Worm (Caenorhabditis elegans): ENCODE data around the gene adal-1.
A peak's percentile ranks its signal among the peaks of the same experiment; 100 is the strongest.

adal-1 gene

DNA sequence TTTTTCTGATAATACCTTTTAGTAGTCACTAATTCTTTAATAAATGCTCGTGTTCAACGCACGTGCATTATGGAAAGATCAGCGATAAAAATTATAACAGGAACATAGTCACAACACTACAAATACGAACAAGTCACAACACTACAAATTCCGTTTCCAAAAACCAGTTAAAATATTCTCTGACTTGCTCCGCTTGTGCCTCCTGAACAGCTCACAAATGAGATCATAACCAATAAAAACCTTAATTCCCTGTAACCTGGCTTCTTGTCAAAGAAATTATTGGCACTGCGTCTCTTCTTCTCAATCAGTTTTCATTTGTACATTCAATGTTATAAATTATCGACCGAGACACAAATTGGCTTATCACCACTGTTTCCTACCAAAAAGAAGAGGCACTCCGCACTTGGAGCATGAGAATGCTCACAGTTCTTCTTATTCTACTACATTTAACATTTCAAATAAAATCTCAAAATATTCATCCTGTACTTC is 26.0 kb upstream of the adal-1 start, which contains the start of gene B0252.1:
TSS of gene B0252.1 (plus strand) at position 318 of the 489 bp plus-strand sequence.
- TF ChIP-seq fkh-10 (GFP tag; optimal IDR thresholded peaks at IDR 0.05) (no peak), zip-4 (GFP tag; optimal IDR thresholded peaks at IDR 0.05) (no peak), hlh-17 (GFP tag; optimal IDR thresholded peaks at IDR 0.05; ENCODE audit: borderline replicate concordance) (no peak), unc-130 (tag; optimal IDR thresholded peaks at IDR 0.05) (no peak), nhr-76 (tag; optimal IDR thresholded peaks at IDR 0.05) (no peak), nhr-20 (tag; optimal IDR thresholded peaks at IDR 0.05) (no peak), ama-1 (optimal IDR thresholded peaks at IDR 0.05) (no peak), lin-35 (GFP tag; optimal IDR thresholded peaks at IDR 0.05) (no peak), irx-1 (tag; optimal IDR thresholded peaks at IDR 0.05) (no peak), nhr-12 (tag; optimal IDR thresholded peaks at IDR 0.05) (no peak), C34B4.2 (tag; optimal IDR thresholded peaks at IDR 0.05) (no peak), tbx-2 (tag; optimal IDR thresholded peaks at IDR 0.05) (no peak), egl-27 (tag; optimal IDR thresholded peaks at IDR 0.05) (no peak), unc-30 (tag; optimal IDR thresholded peaks at IDR 0.05) (no peak), snpc-4 (tag; optimal IDR thresholded peaks at IDR 0.05) (no peak), nhr-19 (GFP tag; conservative IDR thresholded peaks at IDR 0.05) (no peak), nhr-11 (tag; optimal IDR thresholded peaks at IDR 0.05) (no peak), skn-1 (tag; optimal IDR thresholded peaks at IDR 0.05) (no peak), nhr-47 (tag; optimal IDR thresholded peaks at IDR 0.05) (no peak)

DNA sequence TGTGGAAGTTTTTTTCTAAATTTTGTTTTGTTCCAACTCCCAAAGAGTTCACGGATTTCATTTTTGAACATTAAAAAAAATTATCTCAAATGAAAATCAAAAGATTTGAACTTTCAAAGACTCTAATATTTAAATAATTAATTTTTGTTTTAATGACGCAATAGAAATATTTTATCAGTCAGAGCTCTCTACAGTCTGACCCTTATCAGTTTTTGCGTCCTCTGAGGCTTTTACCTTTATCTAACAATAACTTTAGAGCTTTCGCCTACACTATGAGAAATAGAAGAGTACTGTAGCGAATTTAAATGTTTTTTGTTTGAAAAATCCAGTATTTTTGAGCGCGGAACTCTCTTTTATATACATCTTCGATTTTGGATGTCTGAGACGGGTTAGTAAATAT is 25.4 kb upstream of the adal-1 start, which contains the start of gene B0252.5:
TSS of gene B0252.5 (minus strand) at position 17 of the 400 bp plus-strand sequence.
- TF ChIP-seq elt-2 (tag; optimal IDR thresholded peaks at IDR 0.05): peak; percentile 32
- no peak for TF ChIP-seq ces-1 (GFP tag; optimal IDR thresholded peaks at IDR 0.05)

DNA sequence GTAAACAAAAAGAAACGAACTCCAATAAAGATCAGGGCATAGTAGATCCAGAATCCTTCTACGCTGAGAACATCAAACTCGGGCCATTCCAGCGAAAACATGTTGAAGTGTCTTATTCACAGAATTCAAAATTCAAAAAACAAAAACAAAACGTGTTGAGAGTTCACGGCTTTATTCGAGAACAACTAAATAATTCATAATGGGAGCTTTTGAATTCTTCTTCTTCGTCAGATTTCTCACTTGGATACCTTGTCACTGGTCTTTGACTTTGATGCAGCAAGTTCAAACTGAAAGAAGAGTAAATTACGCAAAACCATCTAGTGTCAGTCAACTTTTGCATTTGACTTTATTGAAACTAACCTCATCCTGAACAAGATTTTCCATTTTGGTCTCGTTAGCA is 24.3 kb upstream of the adal-1 start, which contains the start of gene B0252.11:
TSS of gene B0252.11 (minus strand) at position 101 of the 400 bp plus-strand sequence.
- TF ChIP-seq efl-1 (optimal IDR thresholded peaks at IDR 0.05) (no peak), efl-1 (GFP tag; optimal IDR thresholded peaks at IDR 0.05 in 1 of 2) (peak in 1 of 2 experiments; percentile 85), nhr-237 (tag; optimal IDR thresholded peaks at IDR 0.05) (no peak)

DNA sequence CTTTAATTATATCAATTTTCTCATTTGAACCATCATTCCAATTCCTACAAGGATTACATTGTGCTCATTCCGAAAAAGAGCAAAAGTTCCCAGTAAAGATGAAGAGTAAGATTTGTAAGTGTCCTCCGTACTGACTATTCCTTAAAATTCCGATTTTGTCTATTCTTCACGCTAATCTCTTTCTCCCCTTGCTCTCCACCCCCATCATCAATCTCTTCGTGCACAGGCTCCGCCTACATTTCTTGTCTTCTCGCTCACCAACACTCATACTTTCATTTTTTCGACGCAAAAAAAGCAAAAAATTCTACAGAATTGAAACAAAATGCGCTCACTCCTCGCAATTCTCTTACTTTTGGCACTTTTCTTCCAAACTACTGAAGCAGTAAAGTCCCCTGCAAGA is 22.4 kb upstream of the adal-1 start, which contains the start of gene B0252.8:
TSS of gene B0252.8 (plus strand) at position 292 of the 400 bp plus-strand sequence.
- TF ChIP-seq nhr-84 (tag; optimal IDR thresholded peaks at IDR 0.05) (no peak), blmp-1 (tag; optimal IDR thresholded peaks at IDR 0.05) (no peak), nhr-12 (tag; optimal IDR thresholded peaks at IDR 0.05) (no peak), egl-13 (tag; optimal IDR thresholded peaks at IDR 0.05) (no peak), lin-39 (tag; optimal IDR thresholded peaks at IDR 0.05) (no peak), mdl-1 (tag; optimal IDR thresholded peaks at IDR 0.05) (no peak), sptf-1 (tag; optimal IDR thresholded peaks at IDR 0.05) (no peak), nhr-47 (tag; optimal IDR thresholded peaks at IDR 0.05) (no peak)

DNA sequence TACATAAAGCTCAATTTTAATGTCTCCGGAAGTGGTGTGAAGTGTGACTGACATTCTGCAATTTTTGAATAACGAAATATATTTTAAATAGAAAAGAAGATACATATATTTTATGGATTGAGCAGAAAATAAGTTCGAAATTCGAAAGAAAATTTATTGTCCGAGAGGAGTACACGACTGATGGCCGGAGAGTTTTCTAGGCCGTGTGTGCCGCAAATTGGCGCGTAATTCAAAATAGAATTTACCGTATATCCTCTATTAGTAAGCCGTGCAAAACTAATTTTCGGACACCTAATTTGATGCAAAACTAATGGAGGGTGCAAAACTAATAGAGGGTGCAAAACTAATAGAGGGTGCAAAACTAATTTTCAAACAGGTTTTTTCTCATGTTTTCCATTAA is 19.9 kb upstream of the adal-1 start, which contains the start of gene cyn-10:
TSS of gene cyn-10 (minus strand) at position 57 of the 400 bp plus-strand sequence.
- TF ChIP-seq rnt-1 (tag; optimal IDR thresholded peaks at IDR 0.05) (peak; percentile 99), nhr-237 (tag; optimal IDR thresholded peaks at IDR 0.05) (no peak), nhr-20 (tag; optimal IDR thresholded peaks at IDR 0.05) (peak; percentile 92), aha-1 (tag; optimal IDR thresholded peaks at IDR 0.05) (no peak), nhr-76 (tag; optimal IDR thresholded peaks at IDR 0.05) (no peak), ztf-11 (tag; optimal IDR thresholded peaks at IDR 0.05) (peak in 1 of 2 experiments; percentile 99), efl-1 (optimal IDR thresholded peaks at IDR 0.05) (peak; percentile 97 to 98), efl-1 (GFP tag; optimal IDR thresholded peaks at IDR 0.05 in 1 of 2) (peak; percentile 97 to 100), isw-1 (GFP tag; IDR thresholded peaks at IDR 0.05) (peak; percentile 87), irx-1 (tag; optimal IDR thresholded peaks at IDR 0.05) (peak; percentile 98), ama-1 (optimal IDR thresholded peaks at IDR 0.05) (no peak), fkh-8 (tag; optimal IDR thresholded peaks at IDR 0.05) (peak; percentile 77), tlp-1 (tag; optimal IDR thresholded peaks at IDR 0.05) (no peak), fkh-4 (tag; optimal IDR thresholded peaks at IDR 0.05; ENCODE audit: borderline replicate concordance) (peak; percentile 98), pax-3 (tag; optimal IDR thresholded peaks at IDR 0.05) (peak; percentile 93), fkh-10 (GFP tag; optimal IDR thresholded peaks at IDR 0.05) (no peak), sox-4 (tag; optimal IDR thresholded peaks at IDR 0.05) (peak; percentile 95), C16A3.4 (tag; optimal IDR thresholded peaks at IDR 0.05) (peak; percentile 49), mef-2 (tag; optimal IDR thresholded peaks at IDR 0.05) (no peak), alr-1 (tag; optimal IDR thresholded peaks at IDR 0.05; ENCODE audit: borderline replicate concordance) (no peak), ceh-63 (GFP tag; optimal IDR thresholded peaks at IDR 0.05) (peak; percentile 79), nhr-84 (tag; optimal IDR thresholded peaks at IDR 0.05) (no peak), efl-3 (GFP tag; optimal IDR thresholded peaks at IDR 0.05) (peak; percentile 75), sup-37 (GFP tag; optimal IDR thresholded peaks at IDR 0.05) (peak; percentile 71)

Data from whole organism, L1 larva.